Fruit fly (Drosophila melanogaster): Measurements from ENCODE around the gene CG42331.

Gene CG42331

dm6 chr3R:24810844-24811625 is 39.1 kb downstream of the CG42331 start (continued):
- TF ChIP-seq sc (optimal IDR thresholded peaks at IDR 0.05) (no peak), sc (GFP tag; optimal IDR thresholded peaks at IDR 0.05) (peak; percentile 69), toy (GFP tag; IDR thresholded peaks at IDR 0.05) (peak; percentile 67; the same call in 1 of the 2 replicates), tll (GFP tag; optimal IDR thresholded peaks at IDR 0.05) (no peak), pros (GFP tag; optimal IDR thresholded peaks at IDR 0.05) (no peak), CG3726 (GFP tag; IDR thresholded peaks at IDR 0.05) (peak; percentile 53; the same call in 1 of the 3 replicates), gt (GFP tag; IDR thresholded peaks at IDR 0.05) (no peak), CG9876 (GFP tag; optimal IDR thresholded peaks at IDR 0.05) (peak; percentile 50), unpg (GFP tag; optimal IDR thresholded peaks at IDR 0.05) (peak; percentile 90), Hsf (GFP tag; optimal IDR thresholded peaks at IDR 0.05) (peak; percentile 88), CG8478 (optimal IDR thresholded peaks at IDR 0.05) (no peak), esg (GFP tag; conservative IDR thresholded peaks at IDR 0.05) (peak; percentile 88), Neu2 (GFP tag; optimal IDR thresholded peaks at IDR 0.05; ENCODE audit: borderline replicate concordance) (no peak), Trl (optimal IDR thresholded peaks at IDR 0.05) (no peak), Trl (GFP tag; optimal IDR thresholded peaks at IDR 0.05) (peak; percentile 74), kah (GFP tag; optimal IDR thresholded peaks at IDR 0.05) (peak; percentile 70), CG2116 (GFP tag; optimal IDR thresholded peaks at IDR 0.05) (peak; percentile 38), CG10979 (tag; optimal IDR thresholded peaks at IDR 0.05) (peak; percentile 70), wdn (GFP tag; IDR thresholded peaks at IDR 0.05) (peak; percentile 81), Ravus (GFP tag; IDR thresholded peaks at IDR 0.05) (peak; percentile 65), Hey (tag; optimal IDR thresholded peaks at IDR 0.05) (peak; percentile 59), Ptx1 (GFP tag; IDR thresholded peaks at IDR 0.05) (peak; percentile 86), CG2678 (tag; optimal IDR thresholded peaks at IDR 0.05) (peak; percentile 93), CG10267 (tag; optimal IDR thresholded peaks at IDR 0.05) (peak; percentile 63), CG31365 (tag; optimal IDR thresholded peaks at IDR 0.05) (peak; percentile 74), Rfx (GFP tag; IDR thresholded peaks at IDR 0.05) (peak; percentile 95), CG9437 (GFP tag; optimal IDR thresholded peaks at IDR 0.05) (peak; percentile 76), Taf1 (GFP tag; IDR thresholded peaks at IDR 0.05) (peak; percentile 89), CG4854 (GFP tag; optimal IDR thresholded peaks at IDR 0.05) (peak; percentile 76), CG12391 (tag; optimal IDR thresholded peaks at IDR 0.05) (peak; percentile 85), Hr78 (GFP tag; optimal IDR thresholded peaks at IDR 0.05) (peak in 1 of 2 experiments; percentile 63), CHES-1-like (GFP tag; optimal IDR thresholded peaks at IDR 0.05) (peak; percentile 82), CG16813 (GFP tag; IDR thresholded peaks at IDR 0.05; ENCODE audit: partially characterized antibody) (no peak), Eip74EF (GFP tag; optimal IDR thresholded peaks at IDR 0.05) (peak in 1 of 2 experiments; percentile 81), CG17829 (tag; optimal IDR thresholded peaks at IDR 0.05) (peak; percentile 74), fd102C (GFP tag; optimal IDR thresholded peaks at IDR 0.05) (no peak), Med (GFP tag) (peak; percentile 99), CG17912 (GFP tag; optimal IDR thresholded peaks at IDR 0.05) (peak; percentile 49), H15 (GFP tag; IDR thresholded peaks at IDR 0.05) (peak; percentile 86), Atf-2 (GFP tag; optimal IDR thresholded peaks at IDR 0.05) (peak; percentile 63), CG8089 (GFP tag; optimal IDR thresholded peaks at IDR 0.05) (peak; percentile 74), chn (GFP tag; optimal IDR thresholded peaks at IDR 0.05) (peak; percentile 75), CG8765 (GFP tag; IDR thresholded peaks at IDR 0.05) (peak; percentile 20; the same call in 1 of the 2 replicates), tx (GFP tag; optimal IDR thresholded peaks at IDR 0.05) (peak; percentile 88), amos (GFP tag; IDR thresholded peaks at IDR 0.05; ENCODE audit: partially characterized antibody) (no peak), CG13624 (GFP tag; optimal IDR thresholded peaks at IDR 0.05) (peak; percentile 92), Mes4 (GFP tag; optimal IDR thresholded peaks at IDR 0.05) (peak; percentile 77), CG32532 (GFP tag; IDR thresholded peaks at IDR 0.05) (peak; percentile 95), E2f2 (GFP tag; IDR thresholded peaks at IDR 0.05) (peak; percentile 66)
